Fruit fly (Drosophila melanogaster) S2 (cell line): Measurements from ENCODE around the gene yellow-f.

Experiments
- CG8478 ChIP-seq: fragments of >200 bp; optimal IDR thresholded peaks from 2 replicates; lab custom pipeline; 2018
- CTCF ChIP-seq, 2 experiments: fragments of >200 bp; optimal IDR thresholded peaks; 2 replicates each; lab custom pipeline; 2018

DNA sequence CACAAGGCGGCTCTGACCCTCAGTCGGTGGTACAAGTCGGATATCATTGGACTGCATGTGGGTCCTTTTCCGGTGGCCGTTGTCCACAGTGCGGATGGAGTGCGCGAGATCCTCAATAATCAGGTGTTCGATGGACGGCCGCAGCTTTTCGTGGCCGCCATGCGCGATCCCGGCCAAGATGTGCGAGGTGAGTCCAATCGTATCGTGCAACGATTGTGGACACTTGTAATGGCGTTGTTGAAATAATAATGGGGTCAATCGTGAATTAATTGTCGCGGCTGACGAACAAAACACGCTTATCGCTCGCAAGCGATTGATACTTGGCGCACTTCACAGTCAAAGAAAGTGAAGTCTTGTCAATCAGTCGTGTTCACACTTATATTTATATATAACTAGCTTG, 29.0 kb downstream of the yellow-f start:
- TF ChIP-seq CG8478 (lab: Kevin White, UChicago) (no peak), CTCF (optimal IDR thresholded peaks at IDR 0.05; lab: Kevin White, UChicago) (no peak)
